Worm (Caenorhabditis elegans) whole organism, L2 larva: ENCODE data around the gene zip-3.

Experiments
- C34F6.9 ChIP-seq: fragments of 150-350 bp; optimal IDR thresholded peaks from 2 replicates; lab custom pipeline; 2014; ENCODE audit warnings: missing biosample characterization, missing genetic modification characterization
- R02D3.7 ChIP-seq: fragments of 150-350 bp; optimal IDR thresholded peaks from 2 replicates; lab custom pipeline; 2014; ENCODE audit warnings: missing biosample characterization, missing genetic modification characterization
- lin-39 ChIP-seq: fragments of 150-350 bp; optimal IDR thresholded peaks from 2 replicates; lab custom pipeline; 2014; ENCODE audit warnings: missing biosample characterization, missing genetic modification reagents, missing genetic modification characterization
- lsy-2 ChIP-seq, 2 experiments: fragments of 150-350 bp in 1 of 2; sonication (generic microtip) in 1 of 2; optimal IDR thresholded peaks; 2 replicates each; lab custom pipeline; 2014 to 2017; ENCODE audit warnings: missing biosample characterization in 2 of 2, missing genetic modification characterization in 2 of 2
- mdl-1 ChIP-seq, 2 experiments: fragments of 150-350 bp in 1 of 2; sonication (generic microtip) in 1 of 2; optimal IDR thresholded peaks; 2 replicates each; lab custom pipeline; 2017; ENCODE audit warnings: missing biosample characterization in 2 of 2, missing genetic modification characterization in 2 of 2
- nhr-12 ChIP-seq: fragments of 150-350 bp; optimal IDR thresholded peaks from 2 replicates; lab custom pipeline; 2014; ENCODE audit warnings: missing biosample characterization, missing genetic modification characterization
- nhr-237 ChIP-seq: fragments of 150-350 bp; optimal IDR thresholded peaks from 2 replicates; lab custom pipeline; 2014; ENCODE audit warnings: missing biosample characterization, missing genetic modification characterization
- peb-1 ChIP-seq: fragments of 150-350 bp; optimal IDR thresholded peaks from 2 replicates; lab custom pipeline; 2014; ENCODE audit warnings: missing biosample characterization, missing genetic modification characterization
- skn-1 ChIP-seq: sonication (generic microtip); optimal IDR thresholded peaks from 2 replicates; lab custom pipeline; 2017; ENCODE audit warnings: missing biosample characterization, missing genetic modification characterization
- sma-9 ChIP-seq, 2 experiments: fragments of 150-350 bp in 1 of 2; sonication (generic microtip) in 1 of 2; optimal IDR thresholded peaks; 2 replicates each; lab custom pipeline; 2014 to 2016; ENCODE audit warnings: missing genetic modification characterization in 2 of 2, mild to moderate bottlenecking in 1 of 2, missing biosample characterization in 1 of 2, missing compliant biosample characterization in 1 of 2, missing genetic modification reagents in 1 of 2, moderate library complexity in 1 of 2
- unc-62 ChIP-seq: fragments of 150-350 bp; optimal IDR thresholded peaks from 2 replicates; lab custom pipeline; 2014; ENCODE audit warnings: missing biosample characterization, missing genetic modification reagents, missing genetic modification characterization

- TF ChIP-seq nhr-12 (tag; lab: Kevin White, UChicago) (no peak), peb-1 (no peak), skn-1 (tag; lab: Kevin White, UChicago) (no peak), R02D3.7 (no peak), nhr-237 (tag; lab: Kevin White, UChicago) (no peak), lin-39 (tag; lab: Kevin White, UChicago) (no peak), unc-62 (GFP tag; lab: Kevin White, UChicago) (no peak), C34F6.9 (no peak), sma-9 (GFP tag; optimal IDR thresholded peaks at IDR 0.05; lab: Kevin White, UChicago) (no peak), sma-9 (tag; optimal IDR thresholded peaks at IDR 0.05; lab: Kevin White, UChicago) (no peak), lsy-2 (tag; optimal IDR thresholded peaks at IDR 0.05; lab: Kevin White, UChicago) (no peak), mdl-1 (tag; optimal IDR thresholded peaks at IDR 0.05; lab: Kevin White, UChicago) (no peak)
These were observed 11.7 kb downstream of the zip-3 start for ce11 chrII:13945527-13945926.
